Comparison of ENCODE assay signal across 4 fruit fly cellular contexts in genomic region chr2L:11990458-11991065, dm6.
TF ChIP-seq lines count a peak whose summit lies in the region.

Gene escl, plus strand, starts transcription at chr2L:11990927.

- no peak for TF ChIP-seq CTCF in whole organism, embryonic (GFP tag; optimal IDR thresholded peaks at IDR 0.05; lab: Kevin White, UChicago)

TF ChIP-seq in whole organism, adult, 20 proteins besides CTCF, POLR2A, EP300 and RAD21:
- TF ChIP-seq tj (GFP tag; optimal IDR thresholded peaks at IDR 0.05; lab: Kevin White, UChicago), result no peak
- no peak for TF ChIP-seq CG12768 (GFP tag; optimal IDR thresholded peaks at IDR 0.05; lab: Kevin White, UChicago)
- peak; percentile 3 for TF ChIP-seq CG11617 (GFP tag; optimal IDR thresholded peaks at IDR 0.05; lab: Kevin White, UChicago)
- peak; percentile 89 for TF ChIP-seq CG14711 (tag; optimal IDR thresholded peaks at IDR 0.05; lab: Kevin White, UChicago)
- TF ChIP-seq CG7101 (tag; optimal IDR thresholded peaks at IDR 0.05; lab: Kevin White, UChicago), result no peak

TF ChIP-seq in whole organism, embryonic, 481 proteins besides CTCF, POLR2A, EP300 and RAD21 (continues in another document):
- TF ChIP-seq CG7271 (tag; optimal IDR thresholded peaks at IDR 0.05; lab: Kevin White, UChicago) (no peak), CG6689 (GFP tag; IDR thresholded peaks at IDR 0.05; lab: Robert Waterston, UW) (peak; percentile 14; the same call in 1 of the 2 replicates), CG8944 (GFP tag; optimal IDR thresholded peaks at IDR 0.05; lab: Kevin White, UChicago) (no peak), vvl (GFP tag; IDR thresholded peaks at IDR 0.05; lab: Robert Waterston, UW) (peak; percentile 90), Gug (GFP tag; IDR thresholded peaks at IDR 0.05; lab: Robert Waterston, UW) (no peak), sens (GFP tag; lab: Kevin White, UChicago) (peak; percentile 51), gfzf (GFP tag; optimal IDR thresholded peaks at IDR 0.05; lab: Kevin White, UChicago) (peak; percentile 56), Sry-δ (GFP tag; optimal IDR thresholded peaks at IDR 0.05; lab: Kevin White, UChicago) (no peak), CoRest (tag; optimal IDR thresholded peaks at IDR 0.05; lab: Kevin White, UChicago) (peak; percentile 1), CG17361 (GFP tag; IDR thresholded peaks at IDR 0.05; lab: Robert Waterston, UW) (no peak), Myb (GFP tag; optimal IDR thresholded peaks at IDR 0.05; lab: Kevin White, UChicago) (peak; percentile 26), Pdp1 (GFP tag; optimal IDR thresholded peaks at IDR 0.05; lab: Kevin White, UChicago) (peak in 1 of 2 experiments; percentile 21), Dp (GFP tag; optimal IDR thresholded peaks at IDR 0.05; lab: Kevin White, UChicago) (peak; percentile 61), repo (GFP tag; optimal IDR thresholded peaks at IDR 0.05; lab: Kevin White, UChicago) (no peak), cad (GFP tag; optimal IDR thresholded peaks at IDR 0.05; lab: Kevin White, UChicago) (no peak), E2f2 (GFP tag; IDR thresholded peaks at IDR 0.05; lab: Robert Waterston, UW) (peak; percentile 75), CG12659 (GFP tag; optimal IDR thresholded peaks at IDR 0.05; lab: Kevin White, UChicago) (peak; percentile 18), ewg (GFP tag; optimal IDR thresholded peaks at IDR 0.05; lab: Kevin White, UChicago) (peak; percentile 55), unc-4 (GFP tag; IDR thresholded peaks at IDR 0.05; lab: Robert Waterston, UW; ENCODE audit: partially characterized antibody) (0 out of 2 replicates have a peak, but pooled peaks have one; percentile 24), ci (GFP tag; IDR thresholded peaks at IDR 0.05; lab: Robert Waterston, UW) (0 out of 3 replicates have a peak, but pooled peaks have one; percentile 5), CG16863 (GFP tag; optimal IDR thresholded peaks at IDR 0.05; lab: Kevin White, UChicago) (no peak), PHDP (tag; optimal IDR thresholded peaks at IDR 0.05; lab: Kevin White, UChicago) (no peak), CG17912 (GFP tag; optimal IDR thresholded peaks at IDR 0.05; lab: Kevin White, UChicago) (no peak), B-H1 (GFP tag; IDR thresholded peaks at IDR 0.05; lab: Robert Waterston, UW) (no peak), CG15514 (GFP tag; optimal IDR thresholded peaks at IDR 0.05; lab: Kevin White, UChicago) (peak; percentile 4), pho (GFP tag; optimal IDR thresholded peaks at IDR 0.05; lab: Kevin White, UChicago) (no peak), stwl (tag; optimal IDR thresholded peaks at IDR 0.05; lab: Kevin White, UChicago) (peak; percentile 41), MBD-R2 (GFP tag; IDR thresholded peaks at IDR 0.05; lab: Robert Waterston, UW) (peak; percentile 85)

TF ChIP-seq in whole organism, prepupa, 60 proteins besides CTCF, POLR2A, EP300 and RAD21:
- no peak for TF ChIP-seq achi (GFP tag; optimal IDR thresholded peaks at IDR 0.05; lab: Kevin White, UChicago)
- peak; percentile 18 for TF ChIP-seq CG1621 (tag; optimal IDR thresholded peaks at IDR 0.05; lab: Kevin White, UChicago)
- TF ChIP-seq dsx (GFP tag; optimal IDR thresholded peaks at IDR 0.05; lab: Kevin White, UChicago; ENCODE audit: poor library complexity, severe bottlenecking), result peak; percentile 5
- peak; percentile 3 for TF ChIP-seq esn (GFP tag; optimal IDR thresholded peaks at IDR 0.05; lab: Kevin White, UChicago)
- TF ChIP-seq Blimp-1 (GFP tag; optimal IDR thresholded peaks at IDR 0.05; lab: Kevin White, UChicago), result no peak
- no peak for TF ChIP-seq CG11762 (GFP tag; optimal IDR thresholded peaks at IDR 0.05; lab: Kevin White, UChicago; ENCODE audit: insufficient read depth)
- TF ChIP-seq Gug (GFP tag; IDR thresholded peaks at IDR 0.05; lab: Robert Waterston, UW), result no peak
- TF ChIP-seq fkh (GFP tag; optimal IDR thresholded peaks at IDR 0.05; lab: Kevin White, UChicago), result peak; percentile 78
- peak; percentile 66 for TF ChIP-seq Sox14 (GFP tag; optimal IDR thresholded peaks at IDR 0.05; lab: Kevin White, UChicago)
- TF ChIP-seq CG8119 (GFP tag; IDR thresholded peaks at IDR 0.05; lab: Robert Waterston, UW), result no peak
TF ChIP-seq in whole organism, prepupa: peak in this region for 5.

TF ChIP-seq in whole organism, wandering third instar larva, 38 proteins besides CTCF, POLR2A, EP300 and RAD21:
- TF ChIP-seq Myc (optimal IDR thresholded peaks at IDR 0.05; lab: Kevin White, UChicago) (peak; percentile 10), OdsH (GFP tag; optimal IDR thresholded peaks at IDR 0.05; lab: Kevin White, UChicago) (no peak)
TF ChIP-seq in whole organism, wandering third instar larva: peak in this region for 1.
